Worm (Caenorhabditis elegans): ENCODE measurements around the gene F39B3.3.

DNA sequence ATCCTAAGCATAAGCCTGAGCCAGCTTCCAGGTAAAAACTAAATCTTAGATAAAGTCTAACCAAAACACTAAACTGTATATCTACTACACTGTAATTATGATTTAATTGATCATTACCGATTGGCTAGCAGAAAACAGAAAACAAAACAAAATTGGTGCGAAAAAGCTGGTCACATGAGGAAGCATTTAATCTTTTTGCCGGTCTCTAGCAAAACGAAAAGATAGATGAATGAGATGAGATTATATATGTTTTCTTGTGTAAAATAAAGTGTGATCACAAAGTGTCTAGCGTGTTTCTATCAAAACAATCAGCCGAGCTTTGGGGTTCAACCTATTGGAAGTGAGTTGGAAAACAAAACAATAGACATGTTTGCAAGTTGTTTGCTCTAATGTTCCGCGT lies 44.0 kb downstream of the F39B3.3 start:
- TF ChIP-seq mel-28 (tag; optimal IDR thresholded peaks at IDR 0.05; ENCODE audit: borderline replicate concordance) (no peak), egrh-3 (GFP tag; IDR thresholded peaks at IDR 0.05) (no peak), let-607 (tag; optimal IDR thresholded peaks at IDR 0.05) (no peak), ccch-3 (GFP tag; optimal IDR thresholded peaks at IDR 0.05) (no peak), Y95B8A.8 (GFP tag; IDR thresholded peaks at IDR 0.05) (no peak), snpc-4 (GFP tag; optimal IDR thresholded peaks at IDR 0.05) (no peak), snpc-4 (tag; optimal IDR thresholded peaks at IDR 0.05) (no peak), B0261.1 (tag; optimal IDR thresholded peaks at IDR 0.05) (no peak), F10E7.11 (tag; optimal IDR thresholded peaks at IDR 0.05) (no peak), sea-2 (GFP tag; IDR thresholded peaks at IDR 0.05) (no peak), unc-62 (GFP tag; optimal IDR thresholded peaks at IDR 0.05) (no peak), nhr-120 (GFP tag; IDR thresholded peaks at IDR 0.05) (no peak)
